Worm (Caenorhabditis elegans) whole organism, L4 larva: ENCODE data around the gene Y39A1A.17.

Source experiments
- F37D6.2 ChIP-seq: sonication (generic microtip); optimal IDR thresholded peaks from 2 replicates; lab custom pipeline; 2016; ENCODE audit warnings: mild to moderate bottlenecking, missing genetic modification characterization, missing compliant biosample characterization
- lin-13 ChIP-seq: fragments of 150-350 bp; optimal IDR thresholded peaks from 2 replicates; lab custom pipeline; 2014; ENCODE audit warnings: missing biosample characterization, missing genetic modification reagents, missing genetic modification characterization
- nhr-237 ChIP-seq: sonication (generic microtip); optimal IDR thresholded peaks from 2 replicates; lab custom pipeline; 2017; ENCODE audit warnings: missing biosample characterization, missing genetic modification characterization
- pha-4 ChIP-seq, 2 experiments: fragments of 150-350 bp in 1 of 2; fragments of 200-800 bp in 1 of 2; sonication (Bioruptor generic) in 1 of 2; IDR thresholded peaks in 1 of 2; optimal IDR thresholded peaks in 1 of 2; 2 replicates each; pipeline versions ENCODE4 v1.3.6 to Lab custom; 2014 to 2022; ENCODE audit warnings: missing genetic modification characterization in 2 of 2, missing genetic modification reagents in 2 of 2, missing biosample characterization in 1 of 2, missing compliant biosample characterization in 1 of 2

- TF ChIP-seq pha-4 (GFP tag; IDR thresholded peaks at IDR 0.05; lab: Robert Waterston, UW) (no peak), pha-4 (tag; optimal IDR thresholded peaks at IDR 0.05; lab: Kevin White, UChicago) (no peak), nhr-237 (tag; lab: Kevin White, UChicago) (no peak), F37D6.2 (tag; lab: Kevin White, UChicago) (no peak), lin-13 (GFP tag; lab: Kevin White, UChicago) (no peak)
Observed at ce11 chrIII:10718078-10718477, 27.2 kb upstream of the Y39A1A.17 start.
